Worm (Caenorhabditis elegans): ENCODE data around the gene K03A1.4.

DNA sequence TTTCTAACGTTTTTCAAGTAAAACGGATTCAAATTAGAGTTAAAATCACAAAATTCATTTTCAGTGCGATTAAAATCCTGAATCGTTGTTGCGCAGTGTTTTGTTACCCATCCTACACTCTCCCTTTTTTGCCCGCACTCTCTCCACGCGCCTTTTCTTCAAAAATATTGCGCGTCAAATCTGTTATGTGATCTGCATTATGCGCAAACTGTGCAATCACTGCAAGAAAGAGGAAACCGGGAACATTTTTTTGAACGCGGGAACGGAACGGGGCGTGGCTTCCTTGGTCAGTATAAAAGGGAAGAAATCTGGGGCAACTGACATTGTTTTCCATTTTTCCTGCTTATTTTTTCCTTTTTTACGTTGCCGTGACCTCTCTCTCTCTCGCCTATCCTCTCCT lies 41.8 kb upstream of the K03A1.4 start:
- TF ChIP-seq nhr-77 (tag; optimal IDR thresholded peaks at IDR 0.05) (no peak), unc-62 (GFP tag; optimal IDR thresholded peaks at IDR 0.05 in 1 of 2) (peak in 1 of 2 experiments; percentile 3), unc-62 (tag; optimal IDR thresholded peaks at IDR 0.05) (no peak)
